Fruit fly (Drosophila melanogaster): ENCODE results near the gene CG7011.

Gene CG7011

dm6 chr3L:15192172-15192571 is 28.7 kb upstream of the CG7011 start (continued):
- TF ChIP-seq esn (GFP tag; optimal IDR thresholded peaks at IDR 0.05): peak; percentile 27
- TF ChIP-seq CG6163 (GFP tag; IDR thresholded peaks at IDR 0.05): no peak
- peak; percentile 20 for TF ChIP-seq Sox14 (GFP tag; optimal IDR thresholded peaks at IDR 0.05)
- TF ChIP-seq Met (GFP tag; optimal IDR thresholded peaks at IDR 0.05): peak; percentile 18
- no peak for TF ChIP-seq CG34406 (GFP tag; optimal IDR thresholded peaks at IDR 0.05)
- peak; percentile 18 for TF ChIP-seq svp (GFP tag)
- TF ChIP-seq CG10669 (GFP tag; optimal IDR thresholded peaks at IDR 0.05): no peak
- no peak for TF ChIP-seq CG6792 (GFP tag; optimal IDR thresholded peaks at IDR 0.05)
- TF ChIP-seq CG10631 (GFP tag; optimal IDR thresholded peaks at IDR 0.05): no peak
- no peak for TF ChIP-seq CG11902 (GFP tag; optimal IDR thresholded peaks at IDR 0.05)
- no peak for TF ChIP-seq CG8319 (GFP tag; optimal IDR thresholded peaks at IDR 0.05)
- TF ChIP-seq topi (GFP tag; optimal IDR thresholded peaks at IDR 0.05): no peak
- no peak for TF ChIP-seq Gug (GFP tag; IDR thresholded peaks at IDR 0.05)
- TF ChIP-seq CG6854 (GFP tag; optimal IDR thresholded peaks at IDR 0.05): no peak
- no peak for TF ChIP-seq Eip93F (GFP tag; optimal IDR thresholded peaks at IDR 0.05)
- TF ChIP-seq fd59A (GFP tag; optimal IDR thresholded peaks at IDR 0.05): peak; percentile 6
- no peak for TF ChIP-seq CG9139 (GFP tag; optimal IDR thresholded peaks at IDR 0.05)
- TF ChIP-seq CG11762 (GFP tag; optimal IDR thresholded peaks at IDR 0.05; ENCODE audit: insufficient read depth): no peak
- peak; percentile 1 for TF ChIP-seq pdm3 (GFP tag; optimal IDR thresholded peaks at IDR 0.05)
- TF ChIP-seq Eip78C (GFP tag): peak; percentile 77
- TF ChIP-seq fd85E (GFP tag; optimal IDR thresholded peaks at IDR 0.05): no peak
- no peak for TF ChIP-seq Ets21C (GFP tag; optimal IDR thresholded peaks at IDR 0.05)
- no peak for TF ChIP-seq CG4318 (GFP tag; optimal IDR thresholded peaks at IDR 0.05)
- TF ChIP-seq CG6276 (GFP tag; optimal IDR thresholded peaks at IDR 0.05): no peak
- TF ChIP-seq CG1621 (tag; optimal IDR thresholded peaks at IDR 0.05): no peak

DNA sequence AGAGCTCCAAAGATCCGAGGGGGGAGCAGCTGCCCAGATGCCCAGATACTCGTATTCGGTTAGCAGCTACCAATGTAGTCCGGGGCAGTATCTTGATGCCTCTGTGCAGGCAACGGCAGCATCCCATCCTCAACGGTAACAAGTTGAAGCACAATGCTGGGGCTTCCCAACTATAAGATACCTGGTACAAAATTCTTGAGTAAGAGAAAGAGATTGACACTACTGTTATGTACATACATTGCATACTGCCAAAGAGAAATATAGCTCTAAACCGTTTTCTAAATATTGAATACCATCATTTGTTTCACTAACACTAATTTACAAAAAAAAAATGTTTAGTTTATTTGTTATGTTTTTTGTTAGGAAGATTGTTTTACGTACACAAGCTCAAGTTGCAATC is 26.3 kb upstream of the CG7011 start:
- TF ChIP-seq Met (GFP tag; optimal IDR thresholded peaks at IDR 0.05): peak; percentile 6
- peak; percentile 12 for TF ChIP-seq achi (GFP tag; optimal IDR thresholded peaks at IDR 0.05)
- TF ChIP-seq CG6808 (GFP tag; optimal IDR thresholded peaks at IDR 0.05): no peak
- TF ChIP-seq Eip78C (GFP tag): peak; percentile 75
- peak in 1 of 2 experiments; percentile 31 for TF ChIP-seq salr (GFP tag; optimal IDR thresholded peaks at IDR 0.05)
- TF ChIP-seq CG7368 (GFP tag; optimal IDR thresholded peaks at IDR 0.05): no peak
- no peak for TF ChIP-seq Lpt (GFP tag; optimal IDR thresholded peaks at IDR 0.05)
- no peak for TF ChIP-seq CG3919 (GFP tag; optimal IDR thresholded peaks at IDR 0.05)
- TF ChIP-seq dac (GFP tag; optimal IDR thresholded peaks at IDR 0.05): no peak
- TF ChIP-seq CG32006 (GFP tag; optimal IDR thresholded peaks at IDR 0.05): peak; percentile 13
- TF ChIP-seq topi (GFP tag; optimal IDR thresholded peaks at IDR 0.05): no peak

dm6 chr3L:15188735-15189134 is 25.3 kb upstream of the CG7011 start:
- TF ChIP-seq Ets96B (tag; optimal IDR thresholded peaks at IDR 0.05) (peak; percentile 10), Eip75B (GFP tag; optimal IDR thresholded peaks at IDR 0.05) (peak; percentile 39), lz (GFP tag; optimal IDR thresholded peaks at IDR 0.05) (peak; percentile 18), CG3032 (tag; optimal IDR thresholded peaks at IDR 0.05) (no peak), vri (GFP tag; optimal IDR thresholded peaks at IDR 0.05) (peak; percentile 21), CG31627 (GFP tag; optimal IDR thresholded peaks at IDR 0.05) (peak; percentile 59), CG6163 (GFP tag; IDR thresholded peaks at IDR 0.05) (no peak), CG6854 (GFP tag; optimal IDR thresholded peaks at IDR 0.05) (no peak), Smox (GFP tag; optimal IDR thresholded peaks at IDR 0.05) (peak; percentile 40), CG8632 (GFP tag; optimal IDR thresholded peaks at IDR 0.05) (peak; percentile 13), Ets21C (GFP tag; optimal IDR thresholded peaks at IDR 0.05) (peak; percentile 42), Sox102F (GFP tag; optimal IDR thresholded peaks at IDR 0.05) (peak; percentile 54), CG6792 (GFP tag; optimal IDR thresholded peaks at IDR 0.05) (peak; percentile 44), Sox15 (GFP tag; optimal IDR thresholded peaks at IDR 0.05) (no peak), CG3919 (GFP tag; optimal IDR thresholded peaks at IDR 0.05) (peak; percentile 10), Sox14 (GFP tag; optimal IDR thresholded peaks at IDR 0.05) (peak; percentile 19), svp (GFP tag) (peak; percentile 76), Lpt (GFP tag; optimal IDR thresholded peaks at IDR 0.05) (no peak), Met (GFP tag; optimal IDR thresholded peaks at IDR 0.05) (peak; percentile 69), CG8319 (GFP tag; optimal IDR thresholded peaks at IDR 0.05) (no peak), acj6 (GFP tag; optimal IDR thresholded peaks at IDR 0.05) (peak; percentile 44), Eip78C (GFP tag) (peak; percentile 80), CG10669 (GFP tag; optimal IDR thresholded peaks at IDR 0.05) (no peak), CG10631 (GFP tag; optimal IDR thresholded peaks at IDR 0.05) (peak; percentile 49), salr (GFP tag; optimal IDR thresholded peaks at IDR 0.05) (peak in 1 of 2 experiments; percentile 0), CG9139 (GFP tag; optimal IDR thresholded peaks at IDR 0.05) (no peak), Hr39 (GFP tag; optimal IDR thresholded peaks at IDR 0.05) (peak; percentile 46), esn (GFP tag; optimal IDR thresholded peaks at IDR 0.05) (peak; percentile 76), cyc (GFP tag; optimal IDR thresholded peaks at IDR 0.05) (peak; percentile 62), pdm3 (GFP tag; optimal IDR thresholded peaks at IDR 0.05) (peak; percentile 6), spab (GFP tag; optimal IDR thresholded peaks at IDR 0.05) (no peak), Gug (GFP tag; IDR thresholded peaks at IDR 0.05) (no peak), topi (GFP tag; optimal IDR thresholded peaks at IDR 0.05) (peak; percentile 60)
